Fruit fly (Drosophila melanogaster): ENCODE measurements around the gene CG42713.

The CG42713 gene

dm6 chr2L:8862476-8862875, 28.8 kb upstream of the CG42713 start, which contains the start of gene CG32986:
TSS of gene CG32986 (plus strand) at chr2L:8862776.
- no peak for TF ChIP-seq Crg-1 (GFP tag; optimal IDR thresholded peaks at IDR 0.05)
- no peak for TF ChIP-seq CG7101 (tag; optimal IDR thresholded peaks at IDR 0.05)
- no peak for TF ChIP-seq CG1620 (GFP tag; optimal IDR thresholded peaks at IDR 0.05)
- no peak for TF ChIP-seq cic (GFP tag; optimal IDR thresholded peaks at IDR 0.05)
- no peak for TF ChIP-seq kay (GFP tag; ENCODE audit: borderline replicate concordance)
- no peak for TF ChIP-seq CG33017 (tag; optimal IDR thresholded peaks at IDR 0.05)
- no peak for TF ChIP-seq CG12768 (GFP tag; optimal IDR thresholded peaks at IDR 0.05)
- TF ChIP-seq tj (GFP tag; optimal IDR thresholded peaks at IDR 0.05), result no peak
- no peak for TF ChIP-seq CG7045 (GFP tag; optimal IDR thresholded peaks at IDR 0.05)
- no peak for TF ChIP-seq Hr96 (GFP tag; optimal IDR thresholded peaks at IDR 0.05)
- no peak for TF ChIP-seq pad (GFP tag; optimal IDR thresholded peaks at IDR 0.05)
- no peak for TF ChIP-seq cnc (optimal IDR thresholded peaks at IDR 0.05)
- TF ChIP-seq CG14711 (tag; optimal IDR thresholded peaks at IDR 0.05), result no peak
- TF ChIP-seq CG5204 (GFP tag; optimal IDR thresholded peaks at IDR 0.05), result no peak
- no peak for TF ChIP-seq toe (GFP tag; optimal IDR thresholded peaks at IDR 0.05)
- no peak for TF ChIP-seq CG11617 (GFP tag; optimal IDR thresholded peaks at IDR 0.05)
- TF ChIP-seq bab1 (GFP tag; optimal IDR thresholded peaks at IDR 0.05), result no peak
- TF ChIP-seq ovo (GFP tag; optimal IDR thresholded peaks at IDR 0.05), result no peak
- no peak for TF ChIP-seq Mnt (GFP tag; optimal IDR thresholded peaks at IDR 0.05)

- TF ChIP-seq CG12768 (GFP tag; optimal IDR thresholded peaks at IDR 0.05) (no peak), CG7101 (tag; optimal IDR thresholded peaks at IDR 0.05) (no peak), bab1 (GFP tag; optimal IDR thresholded peaks at IDR 0.05) (no peak), CG14711 (tag; optimal IDR thresholded peaks at IDR 0.05) (no peak), Crg-1 (GFP tag; optimal IDR thresholded peaks at IDR 0.05) (no peak), Mnt (GFP tag; optimal IDR thresholded peaks at IDR 0.05) (no peak), CG33017 (tag; optimal IDR thresholded peaks at IDR 0.05) (no peak), CG5204 (GFP tag; optimal IDR thresholded peaks at IDR 0.05) (no peak), CG1620 (GFP tag; optimal IDR thresholded peaks at IDR 0.05) (no peak), CG7045 (GFP tag; optimal IDR thresholded peaks at IDR 0.05) (no peak), cnc (optimal IDR thresholded peaks at IDR 0.05) (no peak), tj (GFP tag; optimal IDR thresholded peaks at IDR 0.05) (no peak), kay (GFP tag; ENCODE audit: borderline replicate concordance) (no peak), cic (GFP tag; optimal IDR thresholded peaks at IDR 0.05) (no peak), Hr96 (GFP tag; optimal IDR thresholded peaks at IDR 0.05) (no peak), ovo (GFP tag; optimal IDR thresholded peaks at IDR 0.05) (no peak), CG11617 (GFP tag; optimal IDR thresholded peaks at IDR 0.05) (no peak), Clk (GFP tag; optimal IDR thresholded peaks at IDR 0.05) (no peak)
Measured at dm6 chr2L:8863511-8863910, 27.7 kb upstream of the CG42713 start, which contains the start of gene CG32987. TSS of gene CG32987 (plus strand) at chr2L:8863811.

- TF ChIP-seq pad (GFP tag; optimal IDR thresholded peaks at IDR 0.05) (no peak), CG7101 (tag; optimal IDR thresholded peaks at IDR 0.05) (no peak), ovo (GFP tag; optimal IDR thresholded peaks at IDR 0.05) (no peak), toe (GFP tag; optimal IDR thresholded peaks at IDR 0.05) (no peak), kay (GFP tag; ENCODE audit: borderline replicate concordance) (no peak)
Measured at dm6 chr2L:8864564-8864963, 26.7 kb upstream of the CG42713 start, which contains the start of gene CG32988. TSS of gene CG32988 (plus strand) at chr2L:8864864.

- TF ChIP-seq pad (GFP tag; optimal IDR thresholded peaks at IDR 0.05), result no peak
- no peak for TF ChIP-seq tj (GFP tag; optimal IDR thresholded peaks at IDR 0.05)
- TF ChIP-seq bab1 (GFP tag; optimal IDR thresholded peaks at IDR 0.05), result no peak
- TF ChIP-seq Hr96 (GFP tag; optimal IDR thresholded peaks at IDR 0.05), result no peak
- no peak for TF ChIP-seq Clk (GFP tag; optimal IDR thresholded peaks at IDR 0.05)
- no peak for TF ChIP-seq CG5204 (GFP tag; optimal IDR thresholded peaks at IDR 0.05)
Measured at dm6 chr2L:8865550-8865949, 25.7 kb upstream of the CG42713 start, which contains the start of gene CG32983. TSS of gene CG32983 (plus strand) at chr2L:8865850.

dm6 chr2L:8866467-8866866, 24.8 kb upstream of the CG42713 start, which contains the start of gene CG9483:
TSS of gene CG9483 (plus strand) at chr2L:8866767.
- TF ChIP-seq cic (GFP tag; optimal IDR thresholded peaks at IDR 0.05) (no peak), cnc (optimal IDR thresholded peaks at IDR 0.05) (no peak), CG12768 (GFP tag; optimal IDR thresholded peaks at IDR 0.05) (no peak)

dm6 chr2L:8871677-8872076, 19.6 kb upstream of the CG42713 start:
- TF ChIP-seq bab1 (GFP tag; optimal IDR thresholded peaks at IDR 0.05) (no peak), Clk (GFP tag; optimal IDR thresholded peaks at IDR 0.05) (no peak), kay (GFP tag; ENCODE audit: borderline replicate concordance) (no peak), cic (GFP tag; optimal IDR thresholded peaks at IDR 0.05) (no peak), CG11617 (GFP tag; optimal IDR thresholded peaks at IDR 0.05) (no peak), CG1620 (GFP tag; optimal IDR thresholded peaks at IDR 0.05) (no peak), Crg-1 (GFP tag; optimal IDR thresholded peaks at IDR 0.05) (no peak), CG33017 (tag; optimal IDR thresholded peaks at IDR 0.05) (no peak), CG7101 (tag; optimal IDR thresholded peaks at IDR 0.05) (no peak), Mnt (GFP tag; optimal IDR thresholded peaks at IDR 0.05) (no peak), toe (GFP tag; optimal IDR thresholded peaks at IDR 0.05) (no peak), CG14711 (tag; optimal IDR thresholded peaks at IDR 0.05) (no peak)

dm6 chr2L:8875835-8876234, 15.4 kb upstream of the CG42713 start:
- no peak for TF ChIP-seq kay (GFP tag; ENCODE audit: borderline replicate concordance)
- TF ChIP-seq CG11617 (GFP tag; optimal IDR thresholded peaks at IDR 0.05), result no peak
- TF ChIP-seq Clk (GFP tag; optimal IDR thresholded peaks at IDR 0.05), result no peak
- no peak for TF ChIP-seq cic (GFP tag; optimal IDR thresholded peaks at IDR 0.05)
- TF ChIP-seq pad (GFP tag; optimal IDR thresholded peaks at IDR 0.05), result no peak
- no peak for TF ChIP-seq ovo (GFP tag; optimal IDR thresholded peaks at IDR 0.05)
- TF ChIP-seq CG7101 (tag; optimal IDR thresholded peaks at IDR 0.05), result no peak
- TF ChIP-seq Crg-1 (GFP tag; optimal IDR thresholded peaks at IDR 0.05), result no peak
- no peak for TF ChIP-seq CG1620 (GFP tag; optimal IDR thresholded peaks at IDR 0.05)
- TF ChIP-seq toe (GFP tag; optimal IDR thresholded peaks at IDR 0.05), result no peak
- no peak for TF ChIP-seq CG33017 (tag; optimal IDR thresholded peaks at IDR 0.05)
- TF ChIP-seq CG12768 (GFP tag; optimal IDR thresholded peaks at IDR 0.05), result no peak
- TF ChIP-seq Hr96 (GFP tag; optimal IDR thresholded peaks at IDR 0.05), result no peak
- no peak for TF ChIP-seq cnc (optimal IDR thresholded peaks at IDR 0.05)
- TF ChIP-seq CG7045 (GFP tag; optimal IDR thresholded peaks at IDR 0.05), result no peak
- no peak for TF ChIP-seq CG14711 (tag; optimal IDR thresholded peaks at IDR 0.05)

Data from whole organism, adult.